Worm (Caenorhabditis elegans) whole organism, early embryonic: ENCODE measurements around the gene C01G10.6.

Source experiments
- ama-1 ChIP-seq: fragments of 150-350 bp; optimal IDR thresholded peaks from 2 replicates; lab custom pipeline; 2014
- ets-7 ChIP-seq: sonication (generic microtip); optimal IDR thresholded peaks from 2 replicates; lab custom pipeline; 2016; ENCODE audit warnings: missing genotype, missing genetic modification characterization, missing compliant biosample characterization
- pes-1 ChIP-seq: fragments of 200-800 bp; sonication (Bioruptor generic); IDR thresholded peaks from 2 replicates; pipeline ENCODE4 v1.3.6; 2022; ENCODE audit warnings: missing genetic modification reagents, missing genetic modification characterization, missing compliant biosample characterization
- sea-1 ChIP-seq: fragments of 200-800 bp; sonication (Bioruptor generic); conservative IDR thresholded peaks from 2 replicates; pipeline ENCODE4 v1.3.6; 2022; ENCODE audit warnings: missing genetic modification characterization, missing compliant biosample characterization
- tbx-37 ChIP-seq: fragments of 200-800 bp; sonication (Bioruptor generic); conservative IDR thresholded peaks from 2 replicates; pipeline ENCODE4 v1.3.6; 2022; ENCODE audit warnings: missing genetic modification reagents, missing genetic modification characterization, missing compliant biosample characterization

DNA sequence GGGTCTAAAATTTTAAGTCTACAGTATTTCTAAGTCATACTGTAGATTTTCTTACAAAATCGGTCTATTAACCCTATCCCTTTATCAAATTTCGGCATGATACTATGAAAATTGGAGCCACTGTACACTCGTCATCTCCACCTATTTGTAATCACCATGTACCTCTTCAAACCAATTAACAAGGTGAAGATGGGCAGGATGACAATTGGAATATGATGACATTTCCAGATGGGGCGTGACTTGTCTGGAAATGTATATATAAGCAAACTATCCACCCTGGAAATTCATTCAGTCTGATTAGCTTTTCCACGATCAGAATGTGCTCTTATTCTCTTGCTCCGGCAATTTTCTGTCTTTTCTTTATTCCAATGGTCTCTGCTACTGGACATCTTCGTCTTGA lies 21.8 kb downstream of the C01G10.6 start, which contains the start of gene Y75B12A.2:
- TF ChIP-seq ama-1 (lab: Kevin White, UChicago) (no peak), sea-1 (GFP tag; lab: Robert Waterston, UW) (no peak), pes-1 (GFP tag; lab: Robert Waterston, UW) (no peak), tbx-37 (no peak), ets-7 (tag; lab: Kevin White, UChicago) (no peak)
